Worm (Caenorhabditis elegans): ENCODE measurements around the gene F59F5.3.

DNA sequence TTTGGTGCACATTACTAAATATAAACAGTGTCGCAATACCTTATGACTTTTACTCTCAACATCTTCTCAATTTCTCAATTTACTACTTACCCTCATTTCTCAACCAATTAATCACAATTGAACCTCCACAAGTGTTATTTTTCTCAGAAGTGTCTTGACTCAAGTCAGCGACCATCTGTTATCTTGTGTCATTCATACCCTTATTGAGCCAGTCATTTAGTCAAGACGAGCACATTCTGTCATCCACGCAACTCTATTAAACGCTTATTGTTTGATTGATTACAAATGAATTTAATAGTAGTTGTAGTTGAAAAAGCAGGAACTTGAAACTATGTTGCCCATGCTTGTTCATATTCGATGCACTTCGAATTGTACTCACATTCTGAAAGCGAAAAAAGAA lies 38.8 kb downstream of the F59F5.3 start:
- TF ChIP-seq nhr-12 (tag; optimal IDR thresholded peaks at IDR 0.05) (no peak), sptf-1 (tag; optimal IDR thresholded peaks at IDR 0.05) (no peak), nhr-28 (tag; optimal IDR thresholded peaks at IDR 0.05) (no peak)
